Worm (Caenorhabditis elegans) whole organism, young adult: ENCODE measurements around the gene F53F4.11.

Source experiments
- B0261.1 ChIP-seq: sonication (generic microtip); optimal IDR thresholded peaks from 2 replicates; lab custom pipeline; 2016; ENCODE audit warnings: mild to moderate bottlenecking, missing genetic modification characterization, moderate library complexity, missing compliant biosample characterization
- C17E4.6 ChIP-seq: fragments of 200-800 bp; sonication (Bioruptor generic); IDR thresholded peaks from 2 replicates; pipeline ENCODE4 v1.3.6; 2022; ENCODE audit warnings: missing genetic modification reagents, missing genetic modification characterization, missing compliant biosample characterization
- D2030.7 ChIP-seq: fragments of 200-800 bp; sonication (Bioruptor generic); IDR thresholded peaks from 2 replicates; pipeline ENCODE4 v1.3.6; 2022; ENCODE audit warnings: missing genetic modification reagents, missing genetic modification characterization, missing compliant biosample characterization
- F10E7.11 ChIP-seq: sonication (generic microtip); optimal IDR thresholded peaks from 2 replicates; lab custom pipeline; 2017; ENCODE audit warnings: mild to moderate bottlenecking, missing genetic modification characterization, moderate library complexity, missing compliant biosample characterization
- F33H1.4 ChIP-seq: fragments of 200-800 bp; sonication (Bioruptor generic); IDR thresholded peaks from 2 replicates; pipeline ENCODE4 v1.3.6; 2022; ENCODE audit warnings: missing genetic modification reagents, missing genetic modification characterization, missing compliant biosample characterization
- F39B2.1 ChIP-seq: fragments of 200-800 bp; sonication (Bioruptor generic); IDR thresholded peaks from 2 replicates; pipeline ENCODE4 v1.3.6; 2022; ENCODE audit warnings: missing genetic modification reagents, missing genetic modification characterization, missing compliant biosample characterization
- F49E8.2 ChIP-seq: sonication (generic microtip); optimal IDR thresholded peaks from 3 replicates; lab custom pipeline; 2017; ENCODE audit warnings: missing genetic modification characterization, mild to moderate bottlenecking, missing compliant biosample characterization, antibody characterized with exemption, moderate library complexity; ENCODE audit not compliant: insufficient read depth
- F57C9.4 ChIP-seq: sonication (generic microtip); optimal IDR thresholded peaks from 2 replicates; lab custom pipeline; 2017; ENCODE audit warnings: mild to moderate bottlenecking, missing genetic modification characterization, missing compliant biosample characterization
- K11D2.4 ChIP-seq: fragments of 200-800 bp; sonication (Bioruptor generic); IDR thresholded peaks from 2 replicates; pipeline ENCODE4 v1.3.6; 2022; ENCODE audit warnings: missing genetic modification reagents, missing genetic modification characterization, missing compliant biosample characterization
- Y53F4B.3 ChIP-seq: fragments of 200-800 bp; sonication (Bioruptor generic); IDR thresholded peaks from 2 replicates; pipeline ENCODE4 v1.3.6; 2022; ENCODE audit warnings: missing genetic modification reagents, missing genetic modification characterization, missing compliant biosample characterization
- Y56A3A.18 ChIP-seq: fragments of 200-800 bp; sonication (Bioruptor generic); IDR thresholded peaks from 2 replicates; pipeline ENCODE4 v1.3.6; 2022; ENCODE audit warnings: missing genetic modification reagents, missing genetic modification characterization, missing compliant biosample characterization
- ZK185.1 ChIP-seq: sonication (generic microtip); optimal IDR thresholded peaks from 2 replicates; lab custom pipeline; 2016; ENCODE audit warnings: mild to moderate bottlenecking, missing genetic modification characterization, missing compliant biosample characterization; ENCODE audit not compliant: poor library complexity, severe bottlenecking
- akir-1 ChIP-seq: fragments of 200-800 bp; sonication (Bioruptor generic); optimal IDR thresholded peaks from 2 replicates; lab custom pipeline; 2018; ENCODE audit warnings: mild to moderate bottlenecking, missing genetic modification characterization, moderate library complexity, missing compliant biosample characterization
- aptf-2 ChIP-seq: fragments of 200-800 bp; sonication (Bioruptor generic); conservative IDR thresholded peaks from 2 replicates; pipeline ENCODE4 v1.3.6; 2022; ENCODE audit warnings: missing genetic modification reagents, missing genetic modification characterization, missing compliant biosample characterization
- atf-7 ChIP-seq: sonication (generic microtip); optimal IDR thresholded peaks from 2 replicates; lab custom pipeline; 2017; ENCODE audit warnings: mild to moderate bottlenecking, missing genetic modification characterization, missing compliant biosample characterization
- attf-3 ChIP-seq: fragments of 200-800 bp; sonication (Bioruptor generic); conservative IDR thresholded peaks from 2 replicates; pipeline ENCODE4 v1.3.6; 2022; ENCODE audit warnings: missing genetic modification reagents, missing genetic modification characterization, missing compliant biosample characterization
- attf-5 ChIP-seq: fragments of 200-800 bp; sonication (Bioruptor generic); optimal IDR thresholded peaks from 2 replicates; lab custom pipeline; 2018; ENCODE audit warnings: mild to moderate bottlenecking, missing genetic modification characterization, missing compliant biosample characterization
- bed-2 ChIP-seq: fragments of 200-800 bp; sonication (Bioruptor generic); IDR thresholded peaks from 2 replicates; pipeline ENCODE4 v1.3.6; 2022; ENCODE audit warnings: missing genetic modification reagents, missing genetic modification characterization, missing compliant biosample characterization
- ccch-3 ChIP-seq: fragments of 200-800 bp; sonication (Bioruptor generic); optimal IDR thresholded peaks from 2 replicates; lab custom pipeline; 2018; ENCODE audit warnings: mild to moderate bottlenecking, missing genetic modification characterization, missing compliant biosample characterization
- ceh-27 ChIP-seq: fragments of 200-800 bp; sonication (Bioruptor generic); optimal IDR thresholded peaks from 2 replicates; lab custom pipeline; 2018; ENCODE audit warnings: mild to moderate bottlenecking, missing genetic modification characterization, moderate library complexity, missing compliant biosample characterization
- ceh-40 ChIP-seq: fragments of 200-800 bp; sonication (Bioruptor generic); IDR thresholded peaks from 2 replicates; pipeline ENCODE4 v1.3.6; 2022; ENCODE audit warnings: missing genetic modification characterization, missing compliant biosample characterization
- ceh-58 ChIP-seq: fragments of 200-800 bp; sonication (Bioruptor generic); IDR thresholded peaks from 2 replicates; pipeline ENCODE4 v1.3.6; 2022; ENCODE audit warnings: missing genetic modification characterization, missing compliant biosample characterization
- dpff-1 ChIP-seq: sonication (generic microtip); optimal IDR thresholded peaks from 2 replicates; lab custom pipeline; 2017; ENCODE audit warnings: mild to moderate bottlenecking, missing genetic modification characterization, missing compliant biosample characterization
- dpl-1 ChIP-seq: fragments of 150-350 bp; optimal IDR thresholded peaks from 2 replicates; lab custom pipeline; 2014; ENCODE audit warnings: missing biosample characterization, missing genetic modification reagents, missing genetic modification characterization
- egl-18 ChIP-seq: fragments of 200-800 bp; sonication (Bioruptor generic); IDR thresholded peaks from 2 replicates; pipeline ENCODE4 v1.3.6; 2022; ENCODE audit warnings: missing genetic modification reagents, missing genetic modification characterization, missing compliant biosample characterization
- fkh-3 ChIP-seq: sonication (generic microtip); optimal IDR thresholded peaks from 2 replicates; lab custom pipeline; 2016; ENCODE audit warnings: mild to moderate bottlenecking, missing genetic modification characterization, missing compliant biosample characterization
- hmg-1.2 ChIP-seq: fragments of 200-800 bp; sonication (Bioruptor generic); IDR thresholded peaks from 2 replicates; pipeline ENCODE4 v1.3.6; 2022; ENCODE audit warnings: missing genetic modification reagents, missing genetic modification characterization, missing compliant biosample characterization
- hsf-1 ChIP-seq: fragments of 200-800 bp; sonication (Bioruptor generic); IDR thresholded peaks from 2 replicates; pipeline ENCODE4 v1.3.6; 2022; ENCODE audit warnings: missing genetic modification reagents, missing genetic modification characterization, missing compliant biosample characterization
- lag-1 ChIP-seq: fragments of 200-800 bp; sonication (Bioruptor generic); IDR thresholded peaks from 2 replicates; pipeline ENCODE4 v1.3.6; 2022; ENCODE audit warnings: missing genetic modification reagents, missing genetic modification characterization, missing compliant biosample characterization
- let-526 ChIP-seq: fragments of 200-800 bp; sonication (Bioruptor generic); IDR thresholded peaks from 2 replicates; pipeline ENCODE4 v1.3.6; 2022; ENCODE audit warnings: missing genetic modification reagents, missing genetic modification characterization, missing compliant biosample characterization
- lin-40 ChIP-seq: sonication (generic microtip); optimal IDR thresholded peaks from 2 replicates; lab custom pipeline; 2016; ENCODE audit warnings: missing genetic modification characterization, mild to moderate bottlenecking, missing compliant biosample characterization, missing genotype, missing genetic modification reagents
- lsl-1 ChIP-seq: fragments of 200-800 bp; sonication (Bioruptor generic); optimal IDR thresholded peaks from 2 replicates; lab custom pipeline; 2018; ENCODE audit warnings: mild to moderate bottlenecking, missing genetic modification characterization, moderate library complexity, missing compliant biosample characterization
- madf-3 ChIP-seq: fragments of 200-800 bp; sonication (Bioruptor generic); IDR thresholded peaks from 2 replicates; pipeline ENCODE4 v1.3.6; 2022; ENCODE audit warnings: missing genetic modification reagents, missing genetic modification characterization, missing compliant biosample characterization
- madf-6 ChIP-seq: fragments of 200-800 bp; sonication (Bioruptor generic); IDR thresholded peaks from 2 replicates; pipeline ENCODE4 v1.3.6; 2022; ENCODE audit warnings: missing genetic modification reagents, missing genetic modification characterization, missing compliant biosample characterization
- madf-8 ChIP-seq: fragments of 200-800 bp; sonication (Bioruptor generic); conservative IDR thresholded peaks from 2 replicates; pipeline ENCODE4 v1.3.6; 2022; ENCODE audit warnings: missing genetic modification reagents, missing genetic modification characterization, missing compliant biosample characterization
- mcd-1 ChIP-seq: fragments of 200-800 bp; sonication (Bioruptor generic); IDR thresholded peaks from 2 replicates; pipeline ENCODE4 v1.3.6; 2022; ENCODE audit warnings: missing genetic modification reagents, missing genetic modification characterization, missing compliant biosample characterization
- nfya-1 ChIP-seq: sonication (generic microtip); optimal IDR thresholded peaks from 2 replicates; lab custom pipeline; 2017; ENCODE audit warnings: antibody characterized with exemption, missing compliant biosample characterization, missing genetic modification characterization, borderline replicate concordance; ENCODE audit not compliant: insufficient read depth
- nhr-120 ChIP-seq: fragments of 200-800 bp; sonication (Bioruptor generic); IDR thresholded peaks from 2 replicates; pipeline ENCODE4 v1.3.6; 2022; ENCODE audit warnings: missing genetic modification characterization, missing compliant biosample characterization
- nhr-90 ChIP-seq: sonication (generic microtip); optimal IDR thresholded peaks from 2 replicates; lab custom pipeline; 2016; ENCODE audit warnings: missing genotype, mild to moderate bottlenecking, missing genetic modification characterization, missing compliant biosample characterization
- rpc-1 ChIP-seq, 2 experiments: fragments of 150-350 bp in 1 of 2; sonication (generic microtip) in 1 of 2; optimal IDR thresholded peaks; 2 replicates each; lab custom pipeline; 2014 to 2018; ENCODE audit warnings: missing biosample characterization in 1 of 2, missing genetic modification characterization in 1 of 2, missing genetic modification reagents in 1 of 2, missing genotype in 1 of 2
- snpc-1.1 ChIP-seq: sonication (generic microtip); optimal IDR thresholded peaks from 2 replicates; lab custom pipeline; 2017; ENCODE audit warnings: missing genetic modification characterization, mild to moderate bottlenecking, missing compliant biosample characterization, antibody characterized with exemption, moderate library complexity, missing genotype, missing genetic modification reagents; ENCODE audit not compliant: insufficient read depth
- snpc-4 ChIP-seq, 5 experiments: fragments of 150-350 bp in 1 of 5; sonication (generic microtip) in 4 of 5; optimal IDR thresholded peaks; 2 replicates each; lab custom pipeline; 2014 to 2018; ENCODE audit warnings: missing genetic modification characterization in 5 of 5, missing biosample characterization in 3 of 5, antibody characterized with exemption in 2 of 5, mild to moderate bottlenecking in 2 of 5, missing compliant biosample characterization in 2 of 5, missing genotype in 2 of 5, moderate library complexity in 2 of 5, missing genetic modification reagents in 1 of 5
- sptf-2 ChIP-seq: fragments of 200-800 bp; sonication (Bioruptor generic); optimal IDR thresholded peaks from 2 replicates; lab custom pipeline; 2018; ENCODE audit warnings: mild to moderate bottlenecking, missing genetic modification characterization, missing compliant biosample characterization
- tbx-9 ChIP-seq: sonication (generic microtip); optimal IDR thresholded peaks from 2 replicates; lab custom pipeline; 2016; ENCODE audit warnings: borderline replicate concordance, missing genetic modification characterization, inconsistent platforms, missing compliant biosample characterization
- unc-62 ChIP-seq: fragments of 150-350 bp; optimal IDR thresholded peaks from 2 replicates; lab custom pipeline; 2014; ENCODE audit warnings: missing biosample characterization, missing genetic modification reagents, missing genetic modification characterization
- ztf-18 ChIP-seq: sonication (generic microtip); optimal IDR thresholded peaks from 2 replicates; lab custom pipeline; 2016; ENCODE audit warnings: missing genotype, mild to moderate bottlenecking, missing genetic modification characterization, missing compliant biosample characterization

F53F4.11 gene

ce11 chrV:13664340-13664916 is 40.1 kb upstream of the F53F4.11 start (continued):
- TF ChIP-seq Y53F4B.3 (no peak), ztf-18 (tag; lab: Kevin White, UChicago) (peak; percentile 91), unc-62 (GFP tag; lab: Kevin White, UChicago) (no peak), snpc-4 (GFP tag; optimal IDR thresholded peaks at IDR 0.05; lab: Kevin White, UChicago) (no peak), snpc-4 (tag; optimal IDR thresholded peaks at IDR 0.05; lab: Kevin White, UChicago) (peak in 3 of 4 experiments; percentile 8 to 39 (median 9)), ccch-3 (GFP tag; lab: Kevin White, UChicago) (no peak), lin-40 (tag; lab: Kevin White, UChicago) (peak; percentile 38), tbx-9 (tag; lab: Kevin White, UChicago) (no peak), dpff-1 (tag; lab: Kevin White, UChicago) (no peak), B0261.1 (no peak), F39B2.1 (GFP tag; lab: Robert Waterston, UW) (no peak), F49E8.2 (tag; lab: Kevin White, UChicago) (peak; percentile 41), F33H1.4 (peak; percentile 42), nhr-90 (no peak), D2030.7 (GFP tag; lab: Robert Waterston, UW) (peak; percentile 68), ceh-58 (no peak), C17E4.6 (GFP tag; lab: Robert Waterston, UW) (no peak), nfya-1 (no peak), attf-5 (GFP tag; lab: Kevin White, UChicago) (no peak), F10E7.11 (tag; lab: Kevin White, UChicago) (no peak), ceh-27 (GFP tag; lab: Kevin White, UChicago) (peak; percentile 6), rpc-1 (optimal IDR thresholded peaks at IDR 0.05; lab: Kevin White, UChicago) (no peak), rpc-1 (tag; optimal IDR thresholded peaks at IDR 0.05; lab: Kevin White, UChicago) (no peak), attf-3 (GFP tag; lab: Robert Waterston, UW) (no peak), let-526 (GFP tag; lab: Robert Waterston, UW) (no peak), sptf-2 (GFP tag; lab: Kevin White, UChicago) (no peak), ZK185.1 (peak; percentile 2), dpl-1 (GFP tag; lab: Kevin White, UChicago) (no peak), fkh-3 (tag; lab: Kevin White, UChicago) (no peak), lag-1 (GFP tag; lab: Robert Waterston, UW) (no peak), ceh-40 (GFP tag; lab: Robert Waterston, UW) (0 out of 2 replicates have a peak, but pooled peaks have one; percentile 22), hsf-1 (GFP tag; lab: Robert Waterston, UW) (peak; percentile 23; the same call in 1 of the 2 replicates), egl-18 (GFP tag; lab: Robert Waterston, UW) (no peak), nhr-120 (GFP tag; lab: Robert Waterston, UW) (no peak), lsl-1 (peak; percentile 46), madf-8 (peak; percentile 26; the same call in 1 of the 2 replicates), bed-2 (no peak), aptf-2 (no peak), madf-3 (peak; percentile 67; the same call in 1 of the 2 replicates), F57C9.4 (no peak), akir-1 (GFP tag; lab: Kevin White, UChicago) (no peak), Y56A3A.18 (GFP tag; lab: Robert Waterston, UW) (peak; percentile 15; the same call in 1 of the 2 replicates), mcd-1 (GFP tag; lab: Robert Waterston, UW) (peak; percentile 50), snpc-1.1 (tag; lab: Kevin White, UChicago) (no peak), hmg-1.2 (GFP tag; lab: Robert Waterston, UW) (no peak), madf-6 (GFP tag; lab: Robert Waterston, UW) (peak; percentile 73; the same call in 1 of the 2 replicates), K11D2.4 (GFP tag; lab: Robert Waterston, UW) (no peak), atf-7 (tag; lab: Kevin White, UChicago) (peak; percentile 38)
